Worm (Caenorhabditis elegans) whole organism, L4/young adult: ENCODE results near the gene ZK1248.4.

Source experiments
- W03F9.2 ChIP-seq: fragments of 150-350 bp; optimal IDR thresholded peaks from 2 replicates; lab custom pipeline; 2014; ENCODE audit warnings: missing biosample characterization, missing genetic modification characterization
- dao-5 ChIP-seq: sonication (generic microtip); optimal IDR thresholded peaks from 2 replicates; lab custom pipeline; 2016; ENCODE audit warnings: missing genotype, missing genetic modification characterization, moderate library complexity, missing compliant biosample characterization
- him-1 ChIP-seq: sonication (generic microtip); optimal IDR thresholded peaks from 2 replicates; lab custom pipeline; 2016; ENCODE audit warnings: missing genotype, missing genetic modification reagents, missing genetic modification characterization, missing compliant biosample characterization

ce11 chrII:5838453-5838852 is 20.1 kb downstream of the ZK1248.4 start, which contains the start of gene ZK1248.15:
- TF ChIP-seq him-1 (no peak), W03F9.2 (tag; lab: Kevin White, UChicago) (no peak), dao-5 (tag; lab: Kevin White, UChicago) (no peak)
